Worm (Caenorhabditis elegans): ENCODE measurements around the gene ttr-7.

ce11 chrIII:636067-636466 lies 30.3 kb downstream of the ttr-7 start, which contains the start of gene T19C3.7:
- no peak for TF ChIP-seq hlh-30 (tag; optimal IDR thresholded peaks at IDR 0.05; ENCODE audit: insufficient read depth)
- no peak for TF ChIP-seq sox-4 (tag; optimal IDR thresholded peaks at IDR 0.05)
- TF ChIP-seq C38D4.7 (GFP tag; optimal IDR thresholded peaks at IDR 0.05), result no peak
- TF ChIP-seq ets-4 (tag; optimal IDR thresholded peaks at IDR 0.05), result no peak
- TF ChIP-seq pqm-1 (tag; optimal IDR thresholded peaks at IDR 0.05), result no peak
- no peak for TF ChIP-seq F13H6.1 (tag; optimal IDR thresholded peaks at IDR 0.05)
- TF ChIP-seq pag-3 (tag; optimal IDR thresholded peaks at IDR 0.05; ENCODE audit: borderline replicate concordance), result no peak
- no peak for TF ChIP-seq ref-2 (tag; optimal IDR thresholded peaks at IDR 0.05)
- TF ChIP-seq zip-5 (tag; optimal IDR thresholded peaks at IDR 0.05), result no peak
- TF ChIP-seq ttx-3 (tag; optimal IDR thresholded peaks at IDR 0.05), result no peak
- TF ChIP-seq pax-1 (tag; optimal IDR thresholded peaks at IDR 0.05), result no peak
- no peak for TF ChIP-seq K09A11.1 (tag; optimal IDR thresholded peaks at IDR 0.05; ENCODE audit: insufficient read depth)
- no peak for TF ChIP-seq ama-1 (optimal IDR thresholded peaks at IDR 0.05)
